Worm (Caenorhabditis elegans) whole organism, L1 larva: Measurements from ENCODE around the gene scl-6.

Experiments used
- aly-2 ChIP-seq: fragments of 150-350 bp; optimal IDR thresholded peaks from 2 replicates; lab custom pipeline; 2014; ENCODE audit warnings: missing biosample characterization, missing genetic modification characterization
- ama-1 ChIP-seq: fragments of 150-350 bp; optimal IDR thresholded peaks from 2 replicates; lab custom pipeline; 2014
- ceh-90 ChIP-seq: sonication (generic microtip); optimal IDR thresholded peaks from 2 replicates; lab custom pipeline; 2016; ENCODE audit warnings: missing genetic modification characterization, missing compliant biosample characterization
- elt-2 ChIP-seq: sonication (generic microtip); optimal IDR thresholded peaks from 2 replicates; lab custom pipeline; 2016; ENCODE audit warnings: missing genetic modification characterization, mild to moderate bottlenecking, inconsistent platforms, missing compliant biosample characterization, missing genetic modification reagents
- lin-13 ChIP-seq: fragments of 150-350 bp; optimal IDR thresholded peaks from 2 replicates; lab custom pipeline; 2014; ENCODE audit warnings: missing biosample characterization, missing genetic modification reagents, missing genetic modification characterization
- nhr-12 ChIP-seq: sonication (generic microtip); optimal IDR thresholded peaks from 2 replicates; lab custom pipeline; 2017; ENCODE audit warnings: missing biosample characterization, missing genetic modification characterization
- nhr-28 ChIP-seq: fragments of 150-350 bp; optimal IDR thresholded peaks from 2 replicates; lab custom pipeline; 2014; ENCODE audit warnings: missing biosample characterization, missing genetic modification characterization
- snpc-4 ChIP-seq: fragments of 150-350 bp; optimal IDR thresholded peaks from 2 replicates; lab custom pipeline; 2014; ENCODE audit warnings: missing biosample characterization, missing genetic modification characterization
- sup-37 ChIP-seq: fragments of 200-800 bp; sonication (Bioruptor generic); optimal IDR thresholded peaks from 2 replicates; lab custom pipeline; 2018; ENCODE audit warnings: mild to moderate bottlenecking, missing genetic modification characterization, missing compliant biosample characterization
- unc-130 ChIP-seq: fragments of 150-350 bp; optimal IDR thresholded peaks from 2 replicates; lab custom pipeline; 2017; ENCODE audit warnings: missing biosample characterization, missing genetic modification characterization, inconsistent platforms
- unc-62 ChIP-seq: fragments of 150-350 bp; optimal IDR thresholded peaks from 2 replicates; lab custom pipeline; 2014; ENCODE audit warnings: missing biosample characterization, missing genetic modification reagents, missing genetic modification characterization
- vab-15 ChIP-seq: sonication (generic microtip); optimal IDR thresholded peaks from 2 replicates; lab custom pipeline; 2017; ENCODE audit warnings: missing genotype, mild to moderate bottlenecking, missing genetic modification characterization, missing compliant biosample characterization
- zip-4 ChIP-seq: fragments of 200-800 bp; sonication (Bioruptor generic); optimal IDR thresholded peaks from 2 replicates; lab custom pipeline; 2018; ENCODE audit warnings: mild to moderate bottlenecking, missing genetic modification characterization, moderate library complexity, missing compliant biosample characterization
- ztf-4 ChIP-seq: fragments of 150-350 bp; optimal IDR thresholded peaks from 2 replicates; lab custom pipeline; 2014; ENCODE audit warnings: missing biosample characterization, missing genetic modification characterization

DNA sequence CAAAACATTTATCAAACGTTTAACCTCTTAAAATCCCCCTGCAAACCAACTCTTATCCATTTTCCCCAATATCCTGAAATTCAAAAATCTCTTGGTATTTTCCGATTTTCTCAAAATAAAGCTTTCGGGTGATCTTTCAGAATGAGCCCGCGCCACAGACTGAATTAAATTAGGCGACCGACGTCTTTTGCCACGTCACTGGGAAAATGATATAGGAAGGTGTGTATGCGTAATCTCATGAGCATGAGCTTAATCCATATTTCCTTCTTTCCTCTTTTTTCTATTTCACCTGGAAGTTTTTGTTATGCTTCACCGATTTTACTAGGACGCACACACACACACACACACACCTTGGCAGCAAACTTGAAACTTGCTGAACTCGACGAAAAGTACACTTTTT is 47.5 kb upstream of the scl-6 start:
- TF ChIP-seq lin-13 (GFP tag; lab: Kevin White, UChicago) (no peak), ceh-90 (no peak), aly-2 (tag; lab: Kevin White, UChicago) (no peak), ztf-4 (tag; lab: Kevin White, UChicago) (no peak), vab-15 (tag; lab: Kevin White, UChicago) (no peak), nhr-28 (tag; lab: Kevin White, UChicago) (no peak), zip-4 (no peak), unc-62 (GFP tag; lab: Kevin White, UChicago) (no peak), ama-1 (lab: Kevin White, UChicago) (no peak), sup-37 (GFP tag; lab: Kevin White, UChicago) (no peak), nhr-12 (tag; lab: Kevin White, UChicago) (no peak), snpc-4 (tag; lab: Kevin White, UChicago) (no peak), elt-2 (no peak), unc-130 (tag; lab: Kevin White, UChicago) (no peak)
